Worm (Caenorhabditis elegans) whole organism, midembryonic: ENCODE results near the gene daf-2.

Experiments used
- T22C8.4 ChIP-seq: fragments of 200-800 bp; sonication (Bioruptor generic); IDR thresholded peaks from 2 replicates; pipeline ENCODE4 v1.3.6; 2022; ENCODE audit warnings: missing genetic modification characterization, missing compliant biosample characterization
- cog-1 ChIP-seq: sonication (generic microtip); optimal IDR thresholded peaks from 2 replicates; lab custom pipeline; 2016; ENCODE audit warnings: missing genetic modification characterization, missing compliant biosample characterization
- flt-1 ChIP-seq: fragments of 200-800 bp; sonication (Bioruptor generic); IDR thresholded peaks from 2 replicates; pipeline ENCODE4 v1.3.6; 2022; ENCODE audit warnings: missing genetic modification characterization, missing compliant biosample characterization
- klf-2 ChIP-seq: fragments of 200-800 bp; sonication (Bioruptor generic); conservative IDR thresholded peaks from 2 replicates; pipeline ENCODE4 v1.3.6; 2022; ENCODE audit warnings: missing genetic modification reagents, missing genetic modification characterization, missing compliant biosample characterization
- med-1 ChIP-seq: sonication (generic microtip); optimal IDR thresholded peaks from 2 replicates; lab custom pipeline; 2017; ENCODE audit warnings: missing genetic modification characterization, mild to moderate bottlenecking, missing compliant biosample characterization, antibody characterized with exemption, missing genetic modification reagents; ENCODE audit not compliant: insufficient read depth
- ref-1 ChIP-seq: fragments of 200-800 bp; sonication (Bioruptor generic); conservative IDR thresholded peaks from 2 replicates; pipeline ENCODE4 v1.3.6; 2022; ENCODE audit warnings: missing genetic modification reagents, missing genetic modification characterization, missing compliant biosample characterization
- tab-1 ChIP-seq: fragments of 200-800 bp; sonication (Bioruptor generic); IDR thresholded peaks from 2 replicates; pipeline ENCODE4 v1.3.6; 2022; ENCODE audit warnings: missing genetic modification characterization, missing compliant biosample characterization
- ztf-23 ChIP-seq: fragments of 200-800 bp; sonication (Bioruptor generic); IDR thresholded peaks from 2 replicates; pipeline ENCODE4 v1.3.6; 2022; ENCODE audit warnings: missing genetic modification reagents, missing genetic modification characterization, missing compliant biosample characterization
- ztf-29 ChIP-seq: fragments of 200-800 bp; sonication (Bioruptor generic); IDR thresholded peaks from 2 replicates; pipeline ENCODE4 v1.3.6; 2022; ENCODE audit warnings: missing genetic modification reagents, missing genetic modification characterization, missing compliant biosample characterization

daf-2 gene

DNA sequence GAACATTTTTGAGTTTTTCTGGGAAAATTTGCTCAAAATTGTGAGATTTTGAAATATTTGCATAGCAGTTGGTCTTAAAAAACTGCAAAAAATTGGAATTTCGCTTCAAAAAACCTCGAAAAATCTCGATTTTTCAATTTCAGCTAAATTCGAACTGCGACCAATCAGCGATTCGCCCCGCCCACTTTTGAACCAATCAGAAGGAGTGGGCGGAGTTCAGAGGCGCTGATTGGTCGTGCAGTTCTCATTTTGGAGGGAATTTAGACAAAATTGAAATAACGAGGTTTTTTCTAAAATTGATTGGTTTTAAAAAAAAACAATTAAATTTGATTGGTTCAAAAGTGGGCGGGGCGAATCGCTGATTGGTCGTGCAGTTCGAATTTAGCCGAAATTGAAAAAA, 7.1 kb downstream of the daf-2 start:
- TF ChIP-seq flt-1 (GFP tag; lab: Robert Waterston, UW) = no peak
- no peak for TF ChIP-seq klf-2 (GFP tag; lab: Robert Waterston, UW)
- no peak for TF ChIP-seq med-1
- no peak for TF ChIP-seq T22C8.4 (GFP tag; lab: Robert Waterston, UW)

DNA sequence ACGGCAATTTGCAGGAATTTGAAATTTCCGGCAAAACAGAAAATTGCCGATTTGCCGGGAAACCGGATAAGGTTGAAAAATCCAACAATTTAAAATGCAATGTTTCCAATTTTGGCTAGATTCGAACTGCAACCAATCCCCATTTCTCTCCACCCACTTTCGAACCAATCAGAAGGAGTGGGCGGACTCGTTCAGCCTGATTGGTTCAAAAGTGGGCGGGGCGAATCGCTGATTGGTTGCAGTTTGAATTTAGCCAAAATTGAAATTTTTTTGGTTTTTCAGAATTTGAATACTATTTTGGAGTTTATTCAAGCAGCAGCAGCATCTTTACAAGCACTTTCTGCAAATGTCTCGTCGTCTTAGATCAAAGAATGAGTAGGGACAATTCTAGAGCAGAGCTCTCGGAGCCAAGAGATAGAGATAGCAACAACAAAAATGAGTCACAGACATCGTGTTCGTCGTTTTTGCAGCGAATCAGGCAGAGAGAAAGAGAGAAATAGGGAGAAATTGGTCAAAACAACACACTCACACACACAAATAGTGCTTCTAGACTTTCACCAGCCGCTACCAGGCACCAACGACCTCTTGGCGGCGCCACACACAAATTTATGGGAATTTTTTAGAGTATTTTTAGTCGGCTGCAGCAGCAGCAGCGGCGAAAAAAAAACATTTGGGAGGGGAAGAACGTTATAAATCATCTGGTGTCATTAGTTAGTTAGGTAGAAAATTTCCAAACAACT, 9.5 kb downstream of the daf-2 start:
- TF ChIP-seq tab-1 (GFP tag; lab: Robert Waterston, UW) (no peak), flt-1 (GFP tag; lab: Robert Waterston, UW) (no peak), cog-1 (tag; lab: Kevin White, UChicago) (no peak), med-1 (no peak), T22C8.4 (GFP tag; lab: Robert Waterston, UW) (no peak), ref-1 (no peak)

DNA sequence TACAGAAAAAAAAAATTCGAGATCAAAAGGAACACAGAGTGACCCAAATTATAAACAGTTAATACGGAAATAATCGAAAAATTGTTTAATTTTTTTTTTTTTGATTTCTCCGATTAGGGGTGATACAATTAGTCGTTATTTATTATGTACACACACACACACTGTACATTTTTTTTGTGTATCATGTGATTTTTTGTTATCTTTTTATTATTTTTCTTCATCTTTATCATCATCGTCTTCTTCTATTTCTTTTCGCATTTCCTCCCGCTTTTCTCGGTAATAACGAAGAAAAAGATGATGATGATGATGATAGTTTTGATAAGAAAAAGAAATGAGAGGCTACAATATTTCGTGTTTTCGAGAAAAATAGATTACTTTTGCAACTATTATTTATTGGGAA, 10.8 kb downstream of the daf-2 start:
- TF ChIP-seq cog-1 (tag; lab: Kevin White, UChicago) (no peak), ref-1 (no peak), tab-1 (GFP tag; lab: Robert Waterston, UW) (no peak), ztf-23 (GFP tag; lab: Robert Waterston, UW) (no peak), med-1 (no peak), flt-1 (GFP tag; lab: Robert Waterston, UW) (no peak), ztf-29 (GFP tag; lab: Robert Waterston, UW) (no peak), T22C8.4 (GFP tag; lab: Robert Waterston, UW) (no peak), klf-2 (GFP tag; lab: Robert Waterston, UW) (no peak)

DNA sequence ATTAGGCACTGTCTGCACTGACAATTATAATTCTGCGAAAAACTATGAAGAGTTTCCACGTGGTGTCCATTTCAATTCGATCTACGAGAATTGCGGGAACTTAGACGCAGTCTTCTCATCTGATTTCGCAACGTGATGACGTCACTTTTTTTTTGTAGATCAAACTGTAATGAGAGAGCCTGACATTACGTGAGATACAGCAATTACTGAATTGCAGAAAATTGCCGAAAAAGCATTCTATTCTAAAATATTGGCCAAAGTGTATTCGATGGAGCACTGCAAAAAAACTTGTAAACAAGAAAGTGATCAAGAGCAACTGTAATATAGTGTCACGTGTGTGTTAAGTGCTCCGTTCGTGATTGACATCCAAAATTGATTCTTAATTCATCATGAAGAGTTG, 14.0 kb downstream of the daf-2 start:
- TF ChIP-seq med-1 (no peak), ztf-23 (GFP tag; lab: Robert Waterston, UW) (no peak), tab-1 (GFP tag; lab: Robert Waterston, UW) (no peak), ztf-29 (GFP tag; lab: Robert Waterston, UW) (no peak), klf-2 (GFP tag; lab: Robert Waterston, UW) (no peak), ref-1 (no peak), flt-1 (GFP tag; lab: Robert Waterston, UW) (no peak), T22C8.4 (GFP tag; lab: Robert Waterston, UW) (no peak), cog-1 (tag; lab: Kevin White, UChicago) (no peak)

DNA sequence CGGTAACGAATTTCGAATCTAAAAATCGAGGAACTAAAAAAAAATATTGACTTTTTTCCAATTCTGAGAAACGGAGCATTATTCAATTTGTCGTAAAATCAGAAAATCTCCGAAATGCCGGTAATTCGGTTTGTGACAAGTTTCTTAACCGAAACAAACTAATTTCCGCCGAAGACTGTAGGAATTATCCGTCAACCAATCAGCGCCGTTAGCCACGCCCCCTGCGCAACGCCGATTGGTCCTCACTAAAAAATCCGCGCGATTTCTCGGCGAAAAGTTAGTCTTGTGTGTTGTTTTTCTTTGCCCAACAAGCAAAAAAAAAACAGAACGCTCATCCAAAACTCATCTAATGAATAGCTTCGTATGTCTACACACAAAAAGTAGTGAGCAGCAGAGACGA, 20.6 kb downstream of the daf-2 start:
- TF ChIP-seq tab-1 (GFP tag; lab: Robert Waterston, UW) (no peak), ref-1 (no peak), ztf-29 (GFP tag; lab: Robert Waterston, UW) (no peak), klf-2 (GFP tag; lab: Robert Waterston, UW) (no peak), T22C8.4 (GFP tag; lab: Robert Waterston, UW) (no peak)

DNA sequence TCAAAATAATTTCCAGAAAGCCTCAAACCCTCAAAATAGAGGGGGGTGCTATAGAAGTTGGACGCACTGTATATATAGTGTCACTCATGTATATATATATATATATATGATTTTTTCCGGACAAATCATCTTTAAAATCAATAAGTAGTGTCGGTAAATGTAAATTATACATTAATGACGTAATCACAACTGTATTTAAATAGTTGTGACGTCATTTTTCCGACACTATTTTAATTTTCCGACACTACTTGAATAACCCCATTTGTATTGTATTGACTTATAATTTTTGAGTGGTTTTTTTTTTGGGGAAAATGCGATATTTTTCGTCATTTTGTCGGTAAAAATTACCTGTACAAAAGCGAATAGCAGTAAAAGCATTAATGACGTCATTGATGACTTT, 21.8 kb downstream of the daf-2 start:
- no peak for TF ChIP-seq flt-1 (GFP tag; lab: Robert Waterston, UW)
- TF ChIP-seq klf-2 (GFP tag; lab: Robert Waterston, UW) = no peak
- no peak for TF ChIP-seq ref-1
- no peak for TF ChIP-seq med-1
- TF ChIP-seq cog-1 (tag; lab: Kevin White, UChicago) = no peak
- no peak for TF ChIP-seq ztf-29 (GFP tag; lab: Robert Waterston, UW)
- no peak for TF ChIP-seq tab-1 (GFP tag; lab: Robert Waterston, UW)
- no peak for TF ChIP-seq T22C8.4 (GFP tag; lab: Robert Waterston, UW)
- no peak for TF ChIP-seq ztf-23 (GFP tag; lab: Robert Waterston, UW)

DNA sequence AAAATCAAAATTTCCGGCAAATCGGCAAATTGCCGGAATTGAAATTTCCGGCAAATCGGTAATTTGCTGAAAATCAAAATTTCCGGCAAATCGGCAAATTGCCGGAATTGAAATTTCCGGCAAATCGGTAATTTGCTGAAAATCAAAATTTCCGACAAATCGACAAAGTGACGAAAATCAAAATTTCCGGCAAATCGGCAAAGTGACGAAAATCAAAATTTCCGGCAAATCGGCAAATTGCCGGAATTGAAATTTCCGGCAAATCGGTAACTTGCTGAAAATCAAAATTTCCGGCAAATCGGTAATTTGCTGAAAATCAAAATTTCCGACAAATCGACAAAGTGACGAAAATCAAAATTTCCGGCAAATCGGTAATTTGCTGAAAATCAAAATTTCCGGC, 29.0 kb downstream of the daf-2 start:
- 0 out of 2 replicates have a peak, but pooled peaks have one; percentile 48 for TF ChIP-seq ztf-23 (GFP tag; lab: Robert Waterston, UW)
- TF ChIP-seq ref-1 = 0 out of 2 replicates have a peak, but pooled peaks have one; percentile 6
- TF ChIP-seq tab-1 (GFP tag; lab: Robert Waterston, UW) = 0 out of 2 replicates have a peak, but pooled peaks have one; percentile 12

DNA sequence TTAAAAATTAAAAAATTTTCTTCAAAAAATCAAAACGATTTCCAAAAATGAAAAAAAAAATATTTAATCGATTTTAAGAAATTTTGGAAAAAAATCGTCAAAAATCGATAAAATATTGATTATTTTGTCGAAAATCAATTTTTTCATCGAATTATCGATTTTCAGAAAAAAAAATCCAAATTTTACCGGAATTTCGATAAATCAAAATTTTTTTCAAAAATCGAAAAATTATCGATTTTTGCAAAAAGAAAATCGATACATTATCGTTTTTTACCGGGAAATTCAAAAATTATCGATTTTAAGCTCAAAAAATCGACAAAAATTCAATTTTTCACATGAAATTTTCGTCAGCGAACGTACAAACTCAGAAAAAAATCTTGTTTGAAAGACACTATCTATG, 45.4 kb downstream of the daf-2 start:
- TF ChIP-seq ref-1 = no peak
- TF ChIP-seq tab-1 (GFP tag; lab: Robert Waterston, UW) = no peak
- no peak for TF ChIP-seq ztf-29 (GFP tag; lab: Robert Waterston, UW)
- TF ChIP-seq med-1 = no peak
- TF ChIP-seq klf-2 (GFP tag; lab: Robert Waterston, UW) = no peak
- TF ChIP-seq T22C8.4 (GFP tag; lab: Robert Waterston, UW) = peak; percentile 72
- TF ChIP-seq ztf-23 (GFP tag; lab: Robert Waterston, UW) = no peak
- no peak for TF ChIP-seq cog-1 (tag; lab: Kevin White, UChicago)
- TF ChIP-seq flt-1 (GFP tag; lab: Robert Waterston, UW) = no peak

DNA sequence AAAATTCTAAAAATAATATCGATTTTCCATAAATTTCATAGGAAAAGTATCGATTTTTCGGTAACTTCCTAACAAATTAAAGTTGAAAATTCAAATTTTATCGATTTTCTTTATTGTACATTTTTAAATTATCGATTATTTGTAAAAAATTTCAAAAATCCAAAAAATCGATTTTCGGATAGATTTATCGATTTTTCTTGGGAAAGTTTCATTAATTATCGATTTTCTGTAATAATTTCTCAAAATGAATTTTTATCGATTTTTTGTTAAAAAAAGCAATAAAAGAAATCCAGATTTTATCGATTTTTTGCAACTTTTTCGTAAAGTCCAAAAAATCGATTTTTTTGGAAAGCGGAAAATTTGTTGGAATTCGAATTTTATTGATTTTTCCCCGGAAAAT, 46.7 kb downstream of the daf-2 start:
- TF ChIP-seq med-1 (no peak), flt-1 (GFP tag; lab: Robert Waterston, UW) (no peak), klf-2 (GFP tag; lab: Robert Waterston, UW) (no peak), T22C8.4 (GFP tag; lab: Robert Waterston, UW) (peak; percentile 90)

DNA sequence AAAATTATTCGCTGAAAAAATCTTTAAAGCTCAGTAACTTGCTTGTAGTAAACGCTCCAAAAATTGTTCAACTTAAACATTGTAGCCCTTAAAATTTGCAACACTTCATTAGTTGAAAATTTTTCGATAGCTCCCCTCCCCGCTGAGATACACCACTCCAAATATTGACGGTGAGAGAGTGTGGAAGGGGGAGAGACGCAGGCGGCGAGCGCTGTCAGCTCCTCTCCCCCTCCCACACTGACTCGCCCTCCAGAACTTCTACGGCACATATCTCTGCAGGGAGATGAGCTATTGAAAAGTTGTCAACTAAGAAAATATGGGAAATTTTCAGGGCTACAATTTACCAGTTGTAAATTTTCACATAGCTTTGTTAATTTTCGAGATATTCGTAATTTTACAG, 48.4 kb downstream of the daf-2 start:
- TF ChIP-seq flt-1 (GFP tag; lab: Robert Waterston, UW) = no peak
- TF ChIP-seq ztf-23 (GFP tag; lab: Robert Waterston, UW) = no peak
- TF ChIP-seq ref-1 = no peak
- TF ChIP-seq cog-1 (tag; lab: Kevin White, UChicago) = no peak
- no peak for TF ChIP-seq T22C8.4 (GFP tag; lab: Robert Waterston, UW)
- TF ChIP-seq ztf-29 (GFP tag; lab: Robert Waterston, UW) = no peak
- TF ChIP-seq tab-1 (GFP tag; lab: Robert Waterston, UW) = no peak
- no peak for TF ChIP-seq klf-2 (GFP tag; lab: Robert Waterston, UW)
- TF ChIP-seq med-1 = no peak
